Fruit fly (Drosophila melanogaster): Measurements from ENCODE around the gene Ugt307A1.

Gene Ugt307A1

dm6 chr2L:7063721-7064179 is 4.0 kb upstream of the Ugt307A1 start, which contains the start of gene Sem1:
Gene Sem1 (plus strand): TSS chr2L:7063986.
- TF ChIP-seq hkb (optimal IDR thresholded peaks at IDR 0.05) (no peak), hkb (GFP tag; IDR thresholded peaks at IDR 0.05) (no peak), pan (optimal IDR thresholded peaks at IDR 0.05) (no peak), pan (GFP tag; optimal IDR thresholded peaks at IDR 0.05 in 1 of 2, IDR thresholded peaks at IDR 0.05 in 1 of 2) (no peak), CG11093 (GFP tag; IDR thresholded peaks at IDR 0.05) (no peak), CG2116 (GFP tag; optimal IDR thresholded peaks at IDR 0.05) (no peak), CG17186 (GFP tag; optimal IDR thresholded peaks at IDR 0.05) (no peak), kni (GFP tag; optimal IDR thresholded peaks at IDR 0.05) (no peak), HHEX (GFP tag; optimal IDR thresholded peaks at IDR 0.05) (no peak), gem (tag; optimal IDR thresholded peaks at IDR 0.05) (no peak), Antp (GFP tag; optimal IDR thresholded peaks at IDR 0.05) (no peak), Sin3A (optimal IDR thresholded peaks at IDR 0.05) (no peak), MESR4 (GFP tag; optimal IDR thresholded peaks at IDR 0.05) (peak; percentile 52), HmgD (GFP tag; optimal IDR thresholded peaks at IDR 0.05) (no peak), h (optimal IDR thresholded peaks at IDR 0.05) (no peak), CG4617 (GFP tag; optimal IDR thresholded peaks at IDR 0.05; ENCODE audit: borderline replicate concordance) (peak; percentile 29), CG2120 (GFP tag; optimal IDR thresholded peaks at IDR 0.05) (peak; percentile 22), Dp (GFP tag; optimal IDR thresholded peaks at IDR 0.05) (peak; percentile 34), unc-4 (GFP tag; IDR thresholded peaks at IDR 0.05; ENCODE audit: partially characterized antibody) (no peak), Mad (GFP tag; optimal IDR thresholded peaks at IDR 0.05) (no peak), salm (tag; optimal IDR thresholded peaks at IDR 0.05) (no peak), prd (optimal IDR thresholded peaks at IDR 0.05) (no peak), prd (GFP tag; IDR thresholded peaks at IDR 0.05) (0 out of 3 replicates have a peak, but pooled peaks have one; percentile 14), nmo (GFP tag; optimal IDR thresholded peaks at IDR 0.05) (peak; percentile 16), Myb (GFP tag; optimal IDR thresholded peaks at IDR 0.05) (peak; percentile 42), Six4 (GFP tag; optimal IDR thresholded peaks at IDR 0.05) (no peak), CG3995 (GFP tag; optimal IDR thresholded peaks at IDR 0.05) (no peak), E2f1 (GFP tag; IDR thresholded peaks at IDR 0.05) (no peak), CG2712 (tag; optimal IDR thresholded peaks at IDR 0.05) (peak; percentile 17), CG17829 (tag; optimal IDR thresholded peaks at IDR 0.05) (peak; percentile 8), CG11504 (tag; optimal IDR thresholded peaks at IDR 0.05) (peak; percentile 65), Gug (GFP tag; IDR thresholded peaks at IDR 0.05) (no peak), peb (GFP tag; IDR thresholded peaks at IDR 0.05) (no peak), dysf (GFP tag; IDR thresholded peaks at IDR 0.05) (no peak), CG8478 (optimal IDR thresholded peaks at IDR 0.05) (no peak), Eip74EF (GFP tag; optimal IDR thresholded peaks at IDR 0.05) (no peak), CG10267 (tag; optimal IDR thresholded peaks at IDR 0.05) (peak; percentile 11), ftz-f1 (GFP tag; optimal IDR thresholded peaks at IDR 0.05) (no peak), crol (GFP tag; IDR thresholded peaks at IDR 0.05) (no peak), emc (GFP tag; optimal IDR thresholded peaks at IDR 0.05) (no peak), sens (GFP tag) (peak; percentile 54), Sry-β (GFP tag; optimal IDR thresholded peaks at IDR 0.05) (peak; percentile 91), YL-1 (GFP tag; optimal IDR thresholded peaks at IDR 0.05) (peak; percentile 31), CG34224 (GFP tag; IDR thresholded peaks at IDR 0.05; ENCODE audit: partially characterized antibody) (peak; percentile 18; the same call in 1 of the 3 replicates), fd102C (GFP tag; optimal IDR thresholded peaks at IDR 0.05) (no peak), CG13287 (GFP tag; IDR thresholded peaks at IDR 0.05; ENCODE audit: partially characterized antibody) (peak; percentile 16), CG14710 (tag; optimal IDR thresholded peaks at IDR 0.05) (peak; percentile 50), CG7271 (tag; optimal IDR thresholded peaks at IDR 0.05) (no peak), CG17361 (GFP tag; IDR thresholded peaks at IDR 0.05) (no peak), tup (GFP tag; optimal IDR thresholded peaks at IDR 0.05) (no peak), CG30020 (tag; optimal IDR thresholded peaks at IDR 0.05) (peak; percentile 47), CG10366 (GFP tag; IDR thresholded peaks at IDR 0.05) (no peak), jigr1 (GFP tag; IDR thresholded peaks at IDR 0.05) (no peak)
